Fruit fly (Drosophila melanogaster) whole organism, embryonic: ENCODE measurements around the gene CG1840.

ENCODE experiments used
- Atf-2 ChIP-seq: fragments of 200-800 bp; sonication (Bioruptor generic); optimal IDR thresholded peaks from 2 replicates; lab custom pipeline; 2016; ENCODE audit warnings: missing biosample characterization, missing genetic modification characterization
- CG10274 ChIP-seq: fragments of 200-800 bp; sonication (Bioruptor generic); optimal IDR thresholded peaks from 3 replicates; lab custom pipeline; 2017; ENCODE audit warnings: missing biosample characterization, mild to moderate bottlenecking, missing genetic modification characterization
- CG10431 ChIP-seq: fragments of 200-800 bp; sonication (Bioruptor generic); optimal IDR thresholded peaks from 3 replicates; lab custom pipeline; 2018; ENCODE audit warnings: missing biosample characterization, mild to moderate bottlenecking, missing genetic modification characterization
- CG10543 ChIP-seq: fragments of 200-800 bp; sonication (Bioruptor generic); optimal IDR thresholded peaks from 3 replicates; lab custom pipeline; 2017; ENCODE audit warnings: missing biosample characterization, mild to moderate bottlenecking, missing genetic modification characterization, moderate library complexity
- CG13894 ChIP-seq: fragments of 200-800 bp; sonication (Bioruptor generic); optimal IDR thresholded peaks from 3 replicates; lab custom pipeline; 2018; ENCODE audit warnings: missing biosample characterization, mild to moderate bottlenecking, missing genetic modification characterization, moderate library complexity
- CG15479 ChIP-seq: fragments of 200-800 bp; sonication (Bioruptor generic); optimal IDR thresholded peaks from 3 replicates; lab custom pipeline; 2019; ENCODE audit warnings: missing biosample characterization, mild to moderate bottlenecking, missing genetic modification characterization, moderate library complexity
- CG15514 ChIP-seq: fragments of 200-800 bp; sonication (Bioruptor generic); optimal IDR thresholded peaks from 3 replicates; lab custom pipeline; 2017; ENCODE audit warnings: missing biosample characterization, missing genetic modification characterization, mild to moderate bottlenecking, moderate library complexity, missing genetic modification reagents
- CG16815 ChIP-seq: fragments of 200-800 bp; sonication (Bioruptor generic); optimal IDR thresholded peaks from 3 replicates; lab custom pipeline; 2017; ENCODE audit warnings: missing biosample characterization, mild to moderate bottlenecking, missing genetic modification characterization
- CG2129 ChIP-seq: fragments of 200-800 bp; sonication (Bioruptor generic); IDR thresholded peaks from 2 replicates; pipeline ENCODE4 v1.3.6; 2022; ENCODE audit warnings: missing biosample characterization, missing genetic modification characterization; ENCODE audit not compliant: partially characterized antibody
- CG31388 ChIP-seq: fragments of 200-800 bp; sonication (Bioruptor generic); optimal IDR thresholded peaks from 2 replicates; lab custom pipeline; 2016; ENCODE audit warnings: missing biosample characterization, missing genetic modification characterization
- CG42726 ChIP-seq: fragments of 200-800 bp; sonication (Bioruptor generic); IDR thresholded peaks from 2 replicates; pipeline ENCODE4 v1.3.6; 2022; ENCODE audit warnings: missing biosample characterization, missing genetic modification characterization; ENCODE audit not compliant: partially characterized antibody
- CG4617 ChIP-seq: fragments of 200-800 bp; sonication (Bioruptor generic); optimal IDR thresholded peaks from 3 replicates; lab custom pipeline; 2016; ENCODE audit warnings: missing biosample characterization, missing genetic modification characterization, borderline replicate concordance
- CG5953 ChIP-seq: fragments of 200-800 bp; sonication (Bioruptor generic); IDR thresholded peaks from 2 replicates; pipeline ENCODE4 v1.3.6; 2022; ENCODE audit warnings: missing biosample characterization, missing genetic modification characterization
- CG8359 ChIP-seq: fragments of 200-800 bp; sonication (Bioruptor generic); optimal IDR thresholded peaks from 2 replicates; lab custom pipeline; 2017; ENCODE audit warnings: missing biosample characterization, mild to moderate bottlenecking, missing genetic modification characterization, borderline replicate concordance
- CG9215 ChIP-seq: fragments of 200-800 bp; sonication (Bioruptor generic); IDR thresholded peaks from 2 replicates; pipeline ENCODE4 v1.3.6; 2022; ENCODE audit warnings: missing biosample characterization, missing genetic modification characterization
- Dll ChIP-seq: fragments of 200-800 bp; sonication (Bioruptor generic); IDR thresholded peaks from 4 replicates; pipeline ENCODE4 v1.3.6; 2022; ENCODE audit warnings: missing biosample characterization, missing genetic modification characterization; ENCODE audit not compliant: partially characterized antibody
- E2f1 ChIP-seq: fragments of 200-800 bp; sonication (Bioruptor generic); IDR thresholded peaks from 2 replicates; pipeline ENCODE4 v1.3.6; 2022; ENCODE audit warnings: missing biosample characterization, missing genetic modification characterization
- Ets97D ChIP-seq: fragments of 200-800 bp; sonication (Bioruptor generic); optimal IDR thresholded peaks from 3 replicates; lab custom pipeline; 2016; ENCODE audit warnings: missing biosample characterization, missing genetic modification characterization
- Fer2 ChIP-seq: fragments of 200-800 bp; sonication (Bioruptor generic); optimal IDR thresholded peaks from 2 replicates; lab custom pipeline; 2018; ENCODE audit warnings: missing biosample characterization, mild to moderate bottlenecking, missing genetic modification characterization, moderate library complexity
- H2.0 ChIP-seq: fragments of 200-800 bp; sonication (Bioruptor generic); IDR thresholded peaks from 2 replicates; pipeline ENCODE4 v1.3.6; 2022; ENCODE audit warnings: missing biosample characterization, missing genetic modification characterization
- HLH54F ChIP-seq: fragments of 200-800 bp; sonication (Bioruptor generic); optimal IDR thresholded peaks from 3 replicates; lab custom pipeline; 2016; ENCODE audit warnings: missing biosample characterization, missing genetic modification characterization
- HmgZ ChIP-seq: fragments of 200-800 bp; sonication (Bioruptor generic); optimal IDR thresholded peaks from 2 replicates; lab custom pipeline; 2018; ENCODE audit warnings: missing biosample characterization, mild to moderate bottlenecking, missing genetic modification characterization
- MTF-1 ChIP-seq: fragments of 200-800 bp; sonication (Bioruptor generic); optimal IDR thresholded peaks from 2 replicates; lab custom pipeline; 2018; ENCODE audit warnings: missing biosample characterization, mild to moderate bottlenecking, missing genetic modification characterization, borderline replicate concordance
- Rx ChIP-seq: fragments of 200-800 bp; sonication (Bioruptor generic); IDR thresholded peaks from 2 replicates; pipeline ENCODE4 v1.3.6; 2022; ENCODE audit warnings: missing biosample characterization, missing genetic modification characterization
- Scr ChIP-seq: fragments of 200-800 bp; sonication (Bioruptor generic); IDR thresholded peaks from 2 replicates; pipeline ENCODE4 v1.3.6; 2022; ENCODE audit warnings: missing biosample characterization, missing genetic modification characterization; ENCODE audit not compliant: partially characterized antibody
- ato ChIP-seq: fragments of 200-800 bp; sonication (Bioruptor generic); IDR thresholded peaks from 2 replicates; pipeline ENCODE4 v1.3.6; 2022; ENCODE audit warnings: missing biosample characterization, missing genetic modification characterization; ENCODE audit not compliant: partially characterized antibody
- btn ChIP-seq: fragments of 200-800 bp; sonication (Bioruptor generic); optimal IDR thresholded peaks from 2 replicates; lab custom pipeline; 2016; ENCODE audit warnings: missing biosample characterization, missing genetic modification characterization
- chn ChIP-seq: fragments of 200-800 bp; sonication (Bioruptor generic); optimal IDR thresholded peaks from 2 replicates; lab custom pipeline; 2016; ENCODE audit warnings: missing biosample characterization, missing genetic modification characterization
- gem ChIP-seq: fragments of 200-800 bp; sonication (Bioruptor generic); optimal IDR thresholded peaks from 2 replicates; lab custom pipeline; 2019; ENCODE audit warnings: missing biosample characterization, mild to moderate bottlenecking, missing genetic modification characterization, moderate library complexity
- gsb-n ChIP-seq: fragments of 200-800 bp; sonication (Bioruptor generic); optimal IDR thresholded peaks from 3 replicates; lab custom pipeline; 2018; ENCODE audit warnings: missing biosample characterization, mild to moderate bottlenecking, missing genetic modification characterization
- hbn ChIP-seq: fragments of 200-800 bp; sonication (Bioruptor generic); IDR thresholded peaks from 2 replicates; pipeline ENCODE4 v1.3.6; 2022; ENCODE audit warnings: missing biosample characterization, missing genetic modification characterization; ENCODE audit not compliant: partially characterized antibody
- inv ChIP-seq: fragments of 200-800 bp; sonication (Bioruptor generic); IDR thresholded peaks from 2 replicates; pipeline ENCODE4 v1.3.6; 2022; ENCODE audit warnings: missing biosample characterization, missing genetic modification characterization; ENCODE audit not compliant: partially characterized antibody
- lab ChIP-seq: fragments of 200-800 bp; sonication (Bioruptor generic); optimal IDR thresholded peaks from 3 replicates; lab custom pipeline; 2017; ENCODE audit warnings: missing biosample characterization, missing genetic modification characterization, mild to moderate bottlenecking, moderate library complexity, missing genetic modification reagents
- lilli ChIP-seq: fragments of 200-800 bp; sonication (Bioruptor generic); optimal IDR thresholded peaks from 3 replicates; lab custom pipeline; 2016; ENCODE audit warnings: missing biosample characterization, missing genetic modification characterization
- luna ChIP-seq: fragments of 200-800 bp; sonication (Bioruptor generic); optimal IDR thresholded peaks from 2 replicates; lab custom pipeline; 2016; ENCODE audit warnings: missing biosample characterization, missing genetic modification characterization
- mirr ChIP-seq: fragments of 200-800 bp; sonication (Bioruptor generic); optimal IDR thresholded peaks from 3 replicates; lab custom pipeline; 2018; ENCODE audit warnings: missing biosample characterization, mild to moderate bottlenecking, missing genetic modification characterization
- nau ChIP-seq: fragments of 200-800 bp; sonication (Bioruptor generic); optimal IDR thresholded peaks from 3 replicates; lab custom pipeline; 2017; ENCODE audit warnings: missing biosample characterization, mild to moderate bottlenecking, missing genetic modification characterization, missing genetic modification reagents
- oc ChIP-seq: fragments of 200-800 bp; sonication (Bioruptor generic); optimal IDR thresholded peaks from 2 replicates; lab custom pipeline; 2018; ENCODE audit warnings: missing biosample characterization, mild to moderate bottlenecking, missing genetic modification characterization, moderate library complexity
- otp ChIP-seq: fragments of 200-800 bp; sonication (Bioruptor generic); IDR thresholded peaks from 3 replicates; pipeline ENCODE4, ENCODE4 v1.3.6; 2022; ENCODE audit warnings: missing biosample characterization, missing genetic modification characterization
- p53 ChIP-seq: fragments of 200-800 bp; sonication (Bioruptor generic); optimal IDR thresholded peaks from 2 replicates; lab custom pipeline; 2016; ENCODE audit warnings: missing biosample characterization, missing genetic modification characterization
- pho ChIP-seq: fragments of 200-800 bp; sonication (Bioruptor generic); optimal IDR thresholded peaks from 2 replicates; lab custom pipeline; 2016; ENCODE audit warnings: missing biosample characterization, missing genetic modification characterization
- salm ChIP-seq: fragments of 200-800 bp; sonication (Bioruptor generic); optimal IDR thresholded peaks from 2 replicates; lab custom pipeline; 2018; ENCODE audit warnings: missing biosample characterization, mild to moderate bottlenecking, missing genetic modification characterization
- sc ChIP-seq, 3 experiments: fragments of >200 bp in 2 of 3; fragments of 200-800 bp in 1 of 3; sonication (Bioruptor generic) in 1 of 3; optimal IDR thresholded peaks; 2 replicates in 2 of 3; 3 replicates in 1 of 3; lab custom pipeline; 2017; ENCODE audit warnings: mild to moderate bottlenecking in 1 of 3, missing biosample characterization in 1 of 3, missing genetic modification characterization in 1 of 3, missing genetic modification reagents in 1 of 3
- tio ChIP-seq: fragments of 200-800 bp; sonication (Bioruptor generic); optimal IDR thresholded peaks from 2 replicates; lab custom pipeline; 2017; ENCODE audit warnings: missing biosample characterization, missing genetic modification characterization, inconsistent platforms
- tna ChIP-seq: fragments of 200-800 bp; sonication (Bioruptor generic); IDR thresholded peaks from 2 replicates; pipeline ENCODE4 v1.3.6; 2022; ENCODE audit warnings: missing biosample characterization, missing genetic modification characterization; ENCODE audit not compliant: partially characterized antibody
- tx ChIP-seq: fragments of 200-800 bp; sonication (Bioruptor generic); optimal IDR thresholded peaks from 2 replicates; lab custom pipeline; 2016; ENCODE audit warnings: missing biosample characterization, missing genetic modification characterization

The CG1840 gene

DNA sequence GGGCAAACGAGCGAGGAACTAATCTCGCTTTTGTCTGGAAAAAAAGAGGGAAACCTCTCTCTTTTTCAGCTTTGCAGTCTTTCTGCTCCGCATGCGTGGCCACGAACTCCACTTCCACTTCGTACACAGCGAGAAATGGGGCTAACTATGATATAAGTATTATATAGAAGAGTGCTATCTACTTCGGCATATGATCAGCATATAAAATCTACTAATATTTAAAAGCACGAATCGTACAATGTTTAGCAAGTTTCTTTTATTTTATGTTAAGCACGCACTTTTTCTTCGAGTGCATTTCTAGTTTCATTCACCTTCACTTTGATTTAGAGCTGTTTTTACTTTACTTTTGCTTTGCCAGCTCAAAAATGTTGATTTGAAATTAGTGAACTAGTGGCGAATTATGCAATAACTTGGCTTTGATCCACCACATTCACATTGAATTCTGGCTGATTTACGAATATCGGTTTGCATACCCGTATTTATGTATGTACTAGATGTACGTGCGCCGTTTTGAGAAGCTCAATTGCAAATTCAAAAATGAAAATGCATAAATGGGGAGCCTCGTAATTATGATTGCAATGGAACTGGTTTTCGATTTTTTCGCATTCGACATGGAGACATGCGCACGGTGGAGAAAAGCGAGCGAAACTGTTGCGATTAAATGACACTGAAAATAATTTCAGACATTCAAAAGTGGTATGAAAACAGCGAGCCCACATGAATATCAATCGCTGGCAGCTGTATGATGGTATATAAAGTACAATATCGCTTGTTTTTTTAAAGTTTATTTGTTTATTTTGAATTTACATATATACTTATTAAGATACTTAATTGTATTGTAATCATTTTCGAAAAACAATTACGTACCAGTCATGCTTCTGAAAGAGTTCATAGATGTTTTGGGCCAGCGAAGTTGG is 30.4 kb upstream of the CG1840 start (continued):
- TF ChIP-seq MTF-1 = peak; percentile 46
- TF ChIP-seq CG4617 = no peak
- peak; percentile 85 for TF ChIP-seq lilli
- peak; percentile 70 for TF ChIP-seq lab
- TF ChIP-seq tio (GFP tag; lab: Kevin White, UChicago) = peak; percentile 18
- TF ChIP-seq btn (GFP tag; lab: Kevin White, UChicago) = no peak
- TF ChIP-seq luna (GFP tag; lab: Kevin White, UChicago) = peak; percentile 25
- no peak for TF ChIP-seq CG5953 (GFP tag; lab: Robert Waterston, UW)
- no peak for TF ChIP-seq CG2129
- no peak for TF ChIP-seq sc (optimal IDR thresholded peaks at IDR 0.05; lab: Kevin White, UChicago)
- TF ChIP-seq sc (GFP tag; optimal IDR thresholded peaks at IDR 0.05; lab: Kevin White, UChicago) = peak; percentile 55
- TF ChIP-seq hbn (GFP tag; lab: Robert Waterston, UW) = no peak
- peak; percentile 52 for TF ChIP-seq chn (GFP tag; lab: Kevin White, UChicago)
- no peak for TF ChIP-seq CG10431 (GFP tag; lab: Kevin White, UChicago)
- peak; percentile 17 for TF ChIP-seq salm (tag; lab: Kevin White, UChicago)
- no peak for TF ChIP-seq Fer2
- TF ChIP-seq otp (GFP tag; lab: Robert Waterston, UW) = peak; percentile 90
- TF ChIP-seq Atf-2 (GFP tag; lab: Kevin White, UChicago) = peak; percentile 9
- TF ChIP-seq mirr (GFP tag; lab: Kevin White, UChicago) = no peak
- TF ChIP-seq Rx = peak; percentile 75; the same call in 1 of the 2 replicates
- TF ChIP-seq CG13894 = no peak
- peak; percentile 31 for TF ChIP-seq CG10274 (GFP tag; lab: Kevin White, UChicago)
- peak; percentile 69 for TF ChIP-seq H2.0 (GFP tag; lab: Robert Waterston, UW)
- TF ChIP-seq HmgZ (tag; lab: Kevin White, UChicago) = peak; percentile 34
- no peak for TF ChIP-seq nau (GFP tag; lab: Kevin White, UChicago)
- TF ChIP-seq CG10543 = peak; percentile 18
- TF ChIP-seq CG42726 (GFP tag; lab: Robert Waterston, UW) = no peak
- peak; percentile 1 for TF ChIP-seq HLH54F (GFP tag; lab: Kevin White, UChicago)
- peak; percentile 44 for TF ChIP-seq CG16815 (GFP tag; lab: Kevin White, UChicago)
- TF ChIP-seq tx (GFP tag; lab: Kevin White, UChicago) = no peak
- TF ChIP-seq CG9215 (GFP tag; lab: Robert Waterston, UW) = peak; percentile 53; the same call in 1 of the 2 replicates
- no peak for TF ChIP-seq CG15479
- TF ChIP-seq oc (tag; lab: Kevin White, UChicago) = peak; percentile 66
- no peak for TF ChIP-seq inv (GFP tag; lab: Robert Waterston, UW)
- peak; percentile 52 for TF ChIP-seq Ets97D (GFP tag; lab: Kevin White, UChicago)
- TF ChIP-seq CG15514 (GFP tag; lab: Kevin White, UChicago) = peak; percentile 32
- no peak for TF ChIP-seq Scr
- TF ChIP-seq p53 (GFP tag; lab: Kevin White, UChicago) = no peak
- no peak for TF ChIP-seq ato (GFP tag; lab: Robert Waterston, UW)
- no peak for TF ChIP-seq pho (GFP tag; lab: Kevin White, UChicago)
- TF ChIP-seq gem (tag; lab: Kevin White, UChicago) = peak; percentile 85
- peak; percentile 70 for TF ChIP-seq E2f1 (GFP tag; lab: Robert Waterston, UW)
- peak; percentile 71 for TF ChIP-seq CG8359 (GFP tag; lab: Kevin White, UChicago)
- TF ChIP-seq gsb-n (tag; lab: Kevin White, UChicago) = peak; percentile 48
- no peak for TF ChIP-seq tna (GFP tag; lab: Robert Waterston, UW)
- TF ChIP-seq CG31388 (GFP tag; lab: Kevin White, UChicago) = peak; percentile 27
- no peak for TF ChIP-seq Dll (GFP tag; lab: Robert Waterston, UW)
